Fruit fly (Drosophila melanogaster) whole organism, embryonic: ENCODE data around the gene wrm2.

ENCODE experiments used
- CG2678 ChIP-seq: fragments of 200-800 bp; sonication (Bioruptor generic); optimal IDR thresholded peaks from 3 replicates; lab custom pipeline; 2019; ENCODE audit warnings: missing biosample characterization, mild to moderate bottlenecking, missing genetic modification characterization, moderate library complexity
- CG31441 ChIP-seq: fragments of 200-800 bp; sonication (Bioruptor generic); IDR thresholded peaks from 2 replicates; pipeline ENCODE4 v1.3.6; 2022; ENCODE audit warnings: missing biosample characterization, missing genetic modification characterization
- CG4404 ChIP-seq: fragments of 200-800 bp; sonication (Bioruptor generic); IDR thresholded peaks from 2 replicates; pipeline ENCODE4 v1.3.6; 2022; ENCODE audit warnings: missing biosample characterization, missing genetic modification characterization
- CG4424 ChIP-seq: fragments of 200-800 bp; sonication (Bioruptor generic); optimal IDR thresholded peaks from 3 replicates; lab custom pipeline; 2016; ENCODE audit warnings: missing biosample characterization, missing genetic modification characterization
- Nf-YC ChIP-seq: fragments of 200-800 bp; optimal IDR thresholded peaks from 3 replicates; lab custom pipeline; 2019; ENCODE audit warnings: missing biosample characterization, mild to moderate bottlenecking, missing genetic modification characterization, moderate library complexity
- Six4 ChIP-seq: fragments of 200-800 bp; sonication (Bioruptor generic); optimal IDR thresholded peaks from 2 replicates; lab custom pipeline; 2016; ENCODE audit warnings: missing biosample characterization, missing genetic modification characterization
- Tbp ChIP-seq: fragments of >200 bp; optimal IDR thresholded peaks from 2 replicates; lab custom pipeline; 2018; ENCODE audit warnings: missing biosample characterization, missing genetic modification characterization
- dmrt11E ChIP-seq: fragments of 200-800 bp; sonication (Bioruptor generic); optimal IDR thresholded peaks from 3 replicates; lab custom pipeline; 2018; ENCODE audit warnings: missing biosample characterization, mild to moderate bottlenecking, missing genetic modification characterization, moderate library complexity
- fu2 ChIP-seq: fragments of 200-800 bp; sonication (Bioruptor generic); optimal IDR thresholded peaks from 2 replicates; lab custom pipeline; 2016; ENCODE audit warnings: missing biosample characterization, missing genetic modification characterization
- ken ChIP-seq: fragments of 200-800 bp; sonication (Bioruptor generic); IDR thresholded peaks from 3 replicates; pipeline ENCODE4 v1.3.6; 2022; ENCODE audit warnings: missing biosample characterization, missing genetic modification characterization
- tgo ChIP-seq: fragments of 200-800 bp; sonication (Bioruptor generic); IDR thresholded peaks from 3 replicates; pipeline ENCODE4 v1.3.6; 2022; ENCODE audit warnings: missing biosample characterization, missing genetic modification characterization
- ttk ChIP-seq: fragments of 200-800 bp; sonication (Bioruptor generic); IDR thresholded peaks from 2 replicates; pipeline ENCODE4 v2.1.2; 2022; ENCODE audit warnings: missing biosample characterization, missing genetic modification characterization
- tx ChIP-seq: fragments of 200-800 bp; sonication (Bioruptor generic); optimal IDR thresholded peaks from 2 replicates; lab custom pipeline; 2016; ENCODE audit warnings: missing biosample characterization, missing genetic modification characterization

DNA sequence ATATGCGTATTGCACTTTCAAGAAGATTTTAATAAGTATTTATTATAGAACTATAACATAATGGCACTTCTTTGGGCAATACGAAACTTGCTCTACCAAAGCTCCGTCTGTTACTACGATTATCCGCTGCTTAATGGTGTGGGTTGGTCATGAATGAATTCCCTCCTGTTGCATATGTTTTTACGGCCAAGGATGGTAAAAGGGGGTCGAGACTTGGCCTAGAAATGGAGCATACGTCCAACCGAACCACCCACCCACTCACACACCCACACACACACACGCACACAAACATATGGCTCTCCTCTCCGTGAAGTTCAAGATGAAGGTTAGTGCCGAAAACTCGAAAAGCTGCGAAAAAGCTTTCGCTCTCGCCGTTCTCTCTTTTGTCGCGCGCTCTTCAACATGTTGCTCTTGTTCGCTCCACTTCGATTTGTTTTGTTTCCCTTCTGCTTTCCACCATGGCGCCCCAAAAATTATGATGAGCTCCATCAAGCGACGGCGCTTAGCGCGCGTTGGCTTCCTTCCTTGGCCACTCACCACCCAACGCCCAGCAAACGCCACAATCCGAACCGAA is 21.4 kb downstream of the wrm2 start:
- TF ChIP-seq Nf-YC (tag; lab: Kevin White, UChicago) (no peak), ken (no peak), CG4404 (no peak), CG4424 (GFP tag; lab: Kevin White, UChicago) (no peak), Tbp (GFP tag; lab: Kevin White, UChicago) (no peak), ttk (no peak), Six4 (GFP tag; lab: Kevin White, UChicago) (no peak), fu2 (GFP tag; lab: Kevin White, UChicago) (no peak), tx (no peak), CG2678 (tag; lab: Kevin White, UChicago) (no peak), dmrt11E (tag; lab: Kevin White, UChicago) (no peak), CG31441 (GFP tag; lab: Robert Waterston, UW) (no peak), tgo (GFP tag; lab: Robert Waterston, UW) (no peak)
